Worm (Caenorhabditis elegans): Measurements from ENCODE around the gene srab-12.

- no peak for TF ChIP-seq mml-1 (tag; optimal IDR thresholded peaks at IDR 0.05)
- TF ChIP-seq elt-2 (tag; optimal IDR thresholded peaks at IDR 0.05), result no peak
- no peak for TF ChIP-seq nhr-76 (tag; optimal IDR thresholded peaks at IDR 0.05)
- no peak for TF ChIP-seq zag-1 (tag; optimal IDR thresholded peaks at IDR 0.05)
Observed at ce11 chrV:17746959-17747358, 36.5 kb downstream of the srab-12 start, which contains the start of gene twk-36.
